Fruit fly (Drosophila melanogaster) whole organism, embryonic: ENCODE measurements around the gene Idua.

Experiments
- ATbp ChIP-seq: fragments of 200-800 bp; sonication (Bioruptor generic); optimal IDR thresholded peaks from 2 replicates; lab custom pipeline; 2017; ENCODE audit warnings: missing biosample characterization, mild to moderate bottlenecking, missing genetic modification characterization, missing genetic modification reagents
- Asciz ChIP-seq: fragments of 200-800 bp; sonication (Bioruptor generic); optimal IDR thresholded peaks from 2 replicates; lab custom pipeline; 2017; ENCODE audit warnings: missing biosample characterization, mild to moderate bottlenecking, missing genetic modification characterization, missing genetic modification reagents
- C15 ChIP-seq: fragments of 200-800 bp; sonication (Bioruptor generic); IDR thresholded peaks from 3 replicates; pipeline ENCODE4 v1.3.6; 2022; ENCODE audit warnings: missing biosample characterization, missing genetic modification characterization
- CG10147 ChIP-seq: fragments of 200-800 bp; sonication (Bioruptor generic); optimal IDR thresholded peaks from 2 replicates; lab custom pipeline; 2019; ENCODE audit warnings: missing biosample characterization, mild to moderate bottlenecking, missing genetic modification characterization, moderate library complexity
- CG10209 ChIP-seq: fragments of 200-800 bp; sonication (Bioruptor generic); optimal IDR thresholded peaks from 3 replicates; lab custom pipeline; 2017; ENCODE audit warnings: missing biosample characterization, mild to moderate bottlenecking, missing genetic modification characterization, missing genetic modification reagents
- CG12071 ChIP-seq: fragments of 200-800 bp; sonication (Bioruptor generic); optimal IDR thresholded peaks from 3 replicates; lab custom pipeline; 2018; ENCODE audit warnings: missing biosample characterization, mild to moderate bottlenecking, missing genetic modification characterization
- CG12236 ChIP-seq: fragments of 200-800 bp; sonication (Bioruptor generic); optimal IDR thresholded peaks from 2 replicates; lab custom pipeline; 2016; ENCODE audit warnings: missing biosample characterization, missing genetic modification characterization
- CG13894 ChIP-seq: fragments of 200-800 bp; sonication (Bioruptor generic); optimal IDR thresholded peaks from 3 replicates; lab custom pipeline; 2018; ENCODE audit warnings: missing biosample characterization, mild to moderate bottlenecking, missing genetic modification characterization, moderate library complexity
- CG14014 ChIP-seq: fragments of 200-800 bp; sonication (Bioruptor generic); IDR thresholded peaks from 2 replicates; pipeline ENCODE4 v1.3.6; 2022; ENCODE audit warnings: missing biosample characterization, missing genetic modification characterization
- CG15073 ChIP-seq: fragments of 200-800 bp; sonication (Bioruptor generic); optimal IDR thresholded peaks from 2 replicates; lab custom pipeline; 2016; ENCODE audit warnings: missing biosample characterization, missing genetic modification characterization
- CG17328 ChIP-seq: fragments of 200-800 bp; sonication (Bioruptor generic); IDR thresholded peaks from 2 replicates; pipeline ENCODE4 v1.3.6; 2022; ENCODE audit warnings: missing biosample characterization, missing genetic modification characterization
- CG17912 ChIP-seq: fragments of 200-800 bp; sonication (Bioruptor generic); optimal IDR thresholded peaks from 2 replicates; lab custom pipeline; 2018; ENCODE audit warnings: missing biosample characterization, mild to moderate bottlenecking, missing genetic modification characterization
- CG18764 ChIP-seq: fragments of 200-800 bp; sonication (Bioruptor generic); optimal IDR thresholded peaks from 3 replicates; lab custom pipeline; 2016; ENCODE audit warnings: missing biosample characterization, missing genetic modification characterization
- CG2129 ChIP-seq: fragments of 200-800 bp; sonication (Bioruptor generic); IDR thresholded peaks from 2 replicates; pipeline ENCODE4 v1.3.6; 2022; ENCODE audit warnings: missing biosample characterization, missing genetic modification characterization; ENCODE audit not compliant: partially characterized antibody
- CG3065 ChIP-seq: fragments of 200-800 bp; sonication (Bioruptor generic); optimal IDR thresholded peaks from 2 replicates; lab custom pipeline; 2016; ENCODE audit warnings: missing biosample characterization, missing genetic modification characterization
- CG31224 ChIP-seq: fragments of 200-800 bp; sonication (Bioruptor generic); IDR thresholded peaks from 2 replicates; pipeline ENCODE4 v1.3.6; 2022; ENCODE audit warnings: missing biosample characterization, missing genetic modification characterization
- CG32532 ChIP-seq: fragments of 200-800 bp; sonication (Bioruptor generic); IDR thresholded peaks from 2 replicates; pipeline ENCODE4 v1.3.6; 2022; ENCODE audit warnings: missing biosample characterization, missing genetic modification characterization
- CG3838 ChIP-seq: fragments of 200-800 bp; sonication (Bioruptor generic); optimal IDR thresholded peaks from 3 replicates; lab custom pipeline; 2016; ENCODE audit warnings: missing biosample characterization, missing genetic modification characterization
- CG4617 ChIP-seq: fragments of 200-800 bp; sonication (Bioruptor generic); optimal IDR thresholded peaks from 3 replicates; lab custom pipeline; 2016; ENCODE audit warnings: missing biosample characterization, missing genetic modification characterization, borderline replicate concordance
- CG4730 ChIP-seq: fragments of 200-800 bp; sonication (Bioruptor generic); IDR thresholded peaks from 2 replicates; pipeline ENCODE4 v1.3.6; 2022; ENCODE audit warnings: missing biosample characterization, missing genetic modification characterization
- CG6654 ChIP-seq: fragments of 200-800 bp; sonication (Bioruptor generic); optimal IDR thresholded peaks from 2 replicates; lab custom pipeline; 2017; ENCODE audit warnings: missing biosample characterization, mild to moderate bottlenecking, missing genetic modification characterization
- CG8089 ChIP-seq: fragments of 200-800 bp; sonication (Bioruptor generic); optimal IDR thresholded peaks from 3 replicates; lab custom pipeline; 2016; ENCODE audit warnings: missing biosample characterization, missing genetic modification characterization
- CkIIα-i1 ChIP-seq: fragments of 200-800 bp; sonication (Bioruptor generic); IDR thresholded peaks from 2 replicates; pipeline ENCODE4 v1.3.6; 2022; ENCODE audit warnings: missing biosample characterization, missing genetic modification characterization
- Dip2 ChIP-seq: fragments of 200-800 bp; sonication (Bioruptor generic); IDR thresholded peaks from 2 replicates; pipeline ENCODE4 v1.3.6; 2022; ENCODE audit warnings: missing biosample characterization, missing genetic modification characterization
- H15 ChIP-seq: fragments of 200-800 bp; sonication (Bioruptor generic); IDR thresholded peaks from 3 replicates; pipeline ENCODE4 v1.3.6; 2022; ENCODE audit warnings: missing biosample characterization, missing genetic modification characterization
- Myb ChIP-seq: fragments of 200-800 bp; sonication (Bioruptor generic); optimal IDR thresholded peaks from 2 replicates; lab custom pipeline; 2016; ENCODE audit warnings: missing biosample characterization, missing genetic modification characterization
- NfI ChIP-seq: fragments of 200-800 bp; sonication (Bioruptor generic); optimal IDR thresholded peaks from 3 replicates; lab custom pipeline; 2018; ENCODE audit warnings: missing biosample characterization, mild to moderate bottlenecking, missing genetic modification characterization, moderate library complexity
- Optix ChIP-seq: fragments of 200-800 bp; sonication (Bioruptor generic); IDR thresholded peaks from 3 replicates; pipeline ENCODE4 v1.3.6; 2022; ENCODE audit warnings: missing biosample characterization, missing genetic modification characterization
- PHDP ChIP-seq: fragments of 200-800 bp; sonication (Bioruptor generic); optimal IDR thresholded peaks from 3 replicates; lab custom pipeline; 2018; ENCODE audit warnings: missing biosample characterization, mild to moderate bottlenecking, missing genetic modification characterization, moderate library complexity
- Side ChIP-seq: fragments of 200-800 bp; sonication (Bioruptor generic); optimal IDR thresholded peaks from 2 replicates; lab custom pipeline; 2016; ENCODE audit warnings: missing biosample characterization, missing genetic modification characterization
- Spps ChIP-seq: fragments of 200-800 bp; sonication (Bioruptor generic); optimal IDR thresholded peaks from 2 replicates; lab custom pipeline; 2018; ENCODE audit warnings: missing biosample characterization, mild to moderate bottlenecking, missing genetic modification characterization
- Ssrp ChIP-seq: fragments of 200-800 bp; sonication (Bioruptor generic); optimal IDR thresholded peaks from 2 replicates; lab custom pipeline; 2018; ENCODE audit warnings: missing biosample characterization, mild to moderate bottlenecking, missing genetic modification characterization, moderate library complexity
- Taf1 ChIP-seq: fragments of 200-800 bp; sonication (Bioruptor generic); IDR thresholded peaks from 2 replicates; pipeline ENCODE4 v1.3.6; 2022; ENCODE audit warnings: missing biosample characterization, missing genetic modification characterization
- bsh ChIP-seq, 2 experiments: fragments of 200-800 bp; sonication (Bioruptor generic); optimal IDR thresholded peaks; 2 replicates each; lab custom pipeline; 2017 to 2018; ENCODE audit warnings: mild to moderate bottlenecking in 2 of 2, missing biosample characterization in 2 of 2, missing genetic modification characterization in 2 of 2, moderate library complexity in 1 of 2
- corto ChIP-seq: fragments of 200-800 bp; sonication (Bioruptor generic); optimal IDR thresholded peaks from 2 replicates; lab custom pipeline; 2016; ENCODE audit warnings: missing biosample characterization, mild to moderate bottlenecking, missing genetic modification characterization, moderate library complexity
- crc ChIP-seq: fragments of 200-800 bp; sonication (Bioruptor generic); optimal IDR thresholded peaks from 2 replicates; lab custom pipeline; 2016; ENCODE audit warnings: missing biosample characterization, missing genetic modification characterization
- dm ChIP-seq: fragments of 200-800 bp; sonication (Bioruptor generic); optimal IDR thresholded peaks from 3 replicates; lab custom pipeline; 2016; ENCODE audit warnings: missing biosample characterization, missing genetic modification characterization
- ems ChIP-seq: fragments of 200-800 bp; sonication (Bioruptor generic); optimal IDR thresholded peaks from 3 replicates; lab custom pipeline; 2016; ENCODE audit warnings: missing biosample characterization, missing genetic modification characterization
- gce ChIP-seq: fragments of 200-800 bp; sonication (Bioruptor generic); IDR thresholded peaks from 3 replicates; pipeline ENCODE4 v1.3.6; 2022; ENCODE audit warnings: missing biosample characterization, missing genetic modification characterization
- h ChIP-seq: fragments of >200 bp; optimal IDR thresholded peaks from 2 replicates; lab custom pipeline; 2017
- inv ChIP-seq: fragments of 200-800 bp; sonication (Bioruptor generic); IDR thresholded peaks from 2 replicates; pipeline ENCODE4 v1.3.6; 2022; ENCODE audit warnings: missing biosample characterization, missing genetic modification characterization; ENCODE audit not compliant: partially characterized antibody
- lab ChIP-seq: fragments of 200-800 bp; sonication (Bioruptor generic); optimal IDR thresholded peaks from 3 replicates; lab custom pipeline; 2017; ENCODE audit warnings: missing biosample characterization, missing genetic modification characterization, mild to moderate bottlenecking, moderate library complexity, missing genetic modification reagents
- org-1 ChIP-seq: fragments of 200-800 bp; sonication (Bioruptor generic); optimal IDR thresholded peaks from 2 replicates; lab custom pipeline; 2017; ENCODE audit warnings: missing biosample characterization, missing genetic modification characterization
- otp ChIP-seq: fragments of 200-800 bp; sonication (Bioruptor generic); IDR thresholded peaks from 3 replicates; pipeline ENCODE4, ENCODE4 v1.3.6; 2022; ENCODE audit warnings: missing biosample characterization, missing genetic modification characterization
- phol ChIP-seq: fragments of 200-800 bp; sonication (Bioruptor generic); optimal IDR thresholded peaks from 3 replicates; lab custom pipeline; 2018; ENCODE audit warnings: missing biosample characterization, mild to moderate bottlenecking, missing genetic modification characterization, moderate library complexity
- pzg ChIP-seq: fragments of 200-800 bp; sonication (Bioruptor generic); optimal IDR thresholded peaks from 3 replicates; lab custom pipeline; 2018; ENCODE audit warnings: missing biosample characterization, mild to moderate bottlenecking, missing genetic modification characterization, moderate library complexity
- sisA ChIP-seq: fragments of 200-800 bp; sonication (Bioruptor generic); IDR thresholded peaks from 2 replicates; pipeline ENCODE4 v1.3.6; 2022; ENCODE audit warnings: missing biosample characterization, missing genetic modification characterization
- tna ChIP-seq: fragments of 200-800 bp; sonication (Bioruptor generic); IDR thresholded peaks from 2 replicates; pipeline ENCODE4 v1.3.6; 2022; ENCODE audit warnings: missing biosample characterization, missing genetic modification characterization; ENCODE audit not compliant: partially characterized antibody
- tup ChIP-seq: fragments of 200-800 bp; sonication (Bioruptor generic); optimal IDR thresholded peaks from 2 replicates; lab custom pipeline; 2016; ENCODE audit warnings: missing biosample characterization, mild to moderate bottlenecking, missing genetic modification characterization, moderate library complexity
- z ChIP-seq: fragments of 200-800 bp; sonication (Bioruptor generic); IDR thresholded peaks from 3 replicates; pipeline ENCODE4 v1.3.6; 2022; ENCODE audit warnings: missing biosample characterization, missing genetic modification characterization

Gene Idua

DNA sequence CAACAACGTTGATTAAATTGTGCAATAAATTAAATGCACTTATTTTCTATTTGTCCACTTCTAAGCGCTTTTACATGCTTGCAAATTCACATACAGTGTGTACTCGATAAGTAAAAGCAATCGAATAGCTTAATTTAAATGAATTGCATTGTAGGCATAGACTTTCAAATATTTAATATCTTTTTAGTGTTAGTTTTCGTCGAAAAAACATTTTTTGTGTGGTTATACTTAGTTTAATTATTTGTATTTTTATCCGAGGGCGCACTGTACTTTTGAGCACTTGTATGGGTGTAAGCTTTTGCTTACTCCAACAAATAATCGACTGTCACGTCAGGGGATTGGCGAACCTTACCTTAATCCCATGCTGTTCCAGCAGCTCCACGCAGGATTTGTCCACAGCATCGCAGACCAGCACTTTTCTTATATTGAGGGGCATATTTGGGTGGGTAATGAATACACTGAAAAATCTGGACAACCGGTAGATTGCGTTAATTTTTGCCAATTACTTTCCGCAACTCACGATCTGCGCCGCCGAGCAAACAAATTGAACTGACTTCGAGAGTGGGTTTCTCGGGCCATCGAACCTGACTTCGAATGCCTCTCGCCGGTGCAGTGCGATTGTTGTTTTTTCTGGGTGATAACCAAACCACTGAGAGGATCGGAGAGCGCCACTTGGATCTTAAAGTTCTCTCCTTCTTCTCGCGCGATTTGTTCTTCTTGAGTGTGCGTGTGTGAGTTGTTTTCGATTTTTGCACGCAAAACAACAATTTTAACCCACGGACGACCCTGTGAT is 42.5 kb upstream of the Idua start, which contains the start of gene CG6287 (continued):
- no peak for TF ChIP-seq CG4617 (GFP tag; lab: Kevin White, UChicago)
- peak; percentile 61 for TF ChIP-seq corto
- TF ChIP-seq CG32532 (GFP tag; lab: Robert Waterston, UW) = no peak; the same call in 1 of the 2 replicates
- TF ChIP-seq Myb (GFP tag; lab: Kevin White, UChicago) = no peak
- no peak for TF ChIP-seq CG17912 (GFP tag; lab: Kevin White, UChicago)
- TF ChIP-seq dm = no peak
- peak; percentile 5 for TF ChIP-seq CG10209 (GFP tag; lab: Kevin White, UChicago)
- TF ChIP-seq gce (GFP tag; lab: Robert Waterston, UW) = no peak
- TF ChIP-seq CG13894 (tag; lab: Kevin White, UChicago) = no peak
- no peak for TF ChIP-seq H15 (GFP tag; lab: Robert Waterston, UW)
- TF ChIP-seq CG10147 (GFP tag; lab: Kevin White, UChicago) = no peak
- no peak for TF ChIP-seq C15 (GFP tag; lab: Robert Waterston, UW)
- TF ChIP-seq PHDP = no peak
- no peak for TF ChIP-seq CG2129
- no peak for TF ChIP-seq org-1 (GFP tag; lab: Kevin White, UChicago)
- TF ChIP-seq CG4730 (GFP tag; lab: Robert Waterston, UW) = no peak
- no peak for TF ChIP-seq CG3065 (GFP tag; lab: Kevin White, UChicago)
- TF ChIP-seq lab = peak; percentile 32
- TF ChIP-seq CG3838 (GFP tag; lab: Kevin White, UChicago) = no peak
- no peak for TF ChIP-seq CG6654
- TF ChIP-seq ems = no peak
- TF ChIP-seq Taf1 (GFP tag; lab: Robert Waterston, UW) = no peak; the same call in 1 of the 2 replicates
- no peak for TF ChIP-seq Spps (tag; lab: Kevin White, UChicago)
- no peak for TF ChIP-seq CG18764 (GFP tag; lab: Kevin White, UChicago)
- no peak for TF ChIP-seq z (GFP tag; lab: Robert Waterston, UW)
- TF ChIP-seq otp (GFP tag; lab: Robert Waterston, UW) = no peak
- TF ChIP-seq Ssrp (tag; lab: Kevin White, UChicago) = no peak
- peak; percentile 59; the same call in 1 of the 2 replicates for TF ChIP-seq CG17328 (GFP tag; lab: Robert Waterston, UW)
- no peak for TF ChIP-seq ATbp (GFP tag; lab: Kevin White, UChicago)
- no peak for TF ChIP-seq CG12071 (GFP tag; lab: Kevin White, UChicago)
- TF ChIP-seq CG12236 = no peak
- TF ChIP-seq crc = no peak
- TF ChIP-seq bsh (GFP tag; optimal IDR thresholded peaks at IDR 0.05; lab: Kevin White, UChicago) = peak in 1 of 2 experiments; percentile 64
- no peak for TF ChIP-seq Asciz (GFP tag; lab: Kevin White, UChicago)
- no peak for TF ChIP-seq Side (GFP tag; lab: Kevin White, UChicago)
- TF ChIP-seq pzg (GFP tag; lab: Kevin White, UChicago) = no peak
- 0 out of 2 replicates have a peak, but pooled peaks have one; percentile 31 for TF ChIP-seq CG14014 (GFP tag; lab: Robert Waterston, UW)
- no peak for TF ChIP-seq NfI (GFP tag; lab: Kevin White, UChicago)
- TF ChIP-seq CG8089 (GFP tag; lab: Kevin White, UChicago) = no peak
- no peak for TF ChIP-seq CG31224 (GFP tag; lab: Robert Waterston, UW)
- TF ChIP-seq tup (GFP tag; lab: Kevin White, UChicago) = no peak
- TF ChIP-seq CG15073 (GFP tag; lab: Kevin White, UChicago) = no peak
- no peak for TF ChIP-seq sisA
- no peak for TF ChIP-seq tna (GFP tag; lab: Robert Waterston, UW)
- TF ChIP-seq Dip2 (GFP tag; lab: Robert Waterston, UW) = no peak
- no peak for TF ChIP-seq inv (GFP tag; lab: Robert Waterston, UW)
- TF ChIP-seq h (lab: Kevin White, UChicago) = no peak
- TF ChIP-seq Optix (GFP tag; lab: Robert Waterston, UW) = no peak
- TF ChIP-seq CkIIα-i1 (GFP tag; lab: Robert Waterston, UW) = no peak
- no peak for TF ChIP-seq phol (tag; lab: Kevin White, UChicago)
